Worm (Caenorhabditis elegans) whole organism, L1 larva: ENCODE measurements around the gene R07E5.15.

Experiments used
- C16A3.4 ChIP-seq: fragments of 150-350 bp; optimal IDR thresholded peaks from 2 replicates; lab custom pipeline; 2014; ENCODE audit warnings: missing biosample characterization, missing genetic modification characterization
- aly-2 ChIP-seq: fragments of 150-350 bp; optimal IDR thresholded peaks from 2 replicates; lab custom pipeline; 2014; ENCODE audit warnings: missing biosample characterization, missing genetic modification characterization
- blmp-1 ChIP-seq: fragments of 150-350 bp; optimal IDR thresholded peaks from 2 replicates; lab custom pipeline; 2014; ENCODE audit warnings: missing biosample characterization, missing genetic modification characterization
- ceh-63 ChIP-seq: fragments of 200-800 bp; sonication (Bioruptor generic); optimal IDR thresholded peaks from 2 replicates; lab custom pipeline; 2018; ENCODE audit warnings: mild to moderate bottlenecking, missing genetic modification characterization, missing compliant biosample characterization
- ceh-88 ChIP-seq: fragments of 200-800 bp; sonication (Bioruptor generic); IDR thresholded peaks from 2 replicates; pipeline ENCODE4 v1.3.6; 2022; ENCODE audit warnings: missing genetic modification characterization, missing compliant biosample characterization
- efl-1 ChIP-seq, 4 experiments: fragments of 150-350 bp; optimal IDR thresholded peaks in 3 of 4; peaks in 1 of 4; 1 replicate in 1 of 4; 2 replicates in 3 of 4; lab custom pipeline; 2014; ENCODE audit warnings: missing biosample characterization in 2 of 4, missing genetic modification characterization in 2 of 4, missing genetic modification reagents in 2 of 4
- egl-27 ChIP-seq, 2 experiments: fragments of 150-350 bp in 1 of 2; sonication (generic microtip); optimal IDR thresholded peaks; 3 replicates each; lab custom pipeline; 2017 to 2018; ENCODE audit warnings: missing biosample characterization in 2 of 2, missing genetic modification characterization in 2 of 2, missing genetic modification reagents in 2 of 2
- ets-5 ChIP-seq: fragments of 200-800 bp; sonication (Bioruptor generic); IDR thresholded peaks from 2 replicates; pipeline ENCODE4 v1.3.6; 2022; ENCODE audit warnings: missing genetic modification characterization, missing compliant biosample characterization
- fkh-10 ChIP-seq: sonication (generic microtip); optimal IDR thresholded peaks from 2 replicates; lab custom pipeline; 2017; ENCODE audit warnings: missing biosample characterization, missing genetic modification reagents, missing genetic modification characterization
- fos-1 ChIP-seq: fragments of 150-350 bp; optimal IDR thresholded peaks from 2 replicates; lab custom pipeline; 2014; ENCODE audit warnings: missing biosample characterization, missing genetic modification characterization
- grh-1 ChIP-seq: fragments of 200-800 bp; sonication (Bioruptor generic); IDR thresholded peaks from 2 replicates; pipeline ENCODE4 v1.3.6; 2022; ENCODE audit warnings: missing genetic modification reagents, missing genetic modification characterization, missing compliant biosample characterization
- hpl-2 ChIP-seq: fragments of 150-350 bp; optimal IDR thresholded peaks from 2 replicates; lab custom pipeline; 2014; ENCODE audit warnings: missing biosample characterization, missing genetic modification reagents, missing genetic modification characterization
- irx-1 ChIP-seq: sonication (generic microtip); optimal IDR thresholded peaks from 2 replicates; lab custom pipeline; 2016; ENCODE audit warnings: missing genetic modification characterization, missing compliant biosample characterization
- jun-1 ChIP-seq: fragments of 150-350 bp; optimal IDR thresholded peaks from 2 replicates; lab custom pipeline; 2014; ENCODE audit warnings: missing biosample characterization, missing genetic modification reagents, missing genetic modification characterization
- lin-39 ChIP-seq: fragments of 150-350 bp; optimal IDR thresholded peaks from 2 replicates; lab custom pipeline; 2014; ENCODE audit warnings: missing biosample characterization, missing genetic modification reagents, missing genetic modification characterization
- mab-9 ChIP-seq: fragments of 200-800 bp; sonication (Bioruptor generic); IDR thresholded peaks from 2 replicates; pipeline ENCODE4 v1.3.6; 2022; ENCODE audit warnings: missing genetic modification reagents, missing genetic modification characterization, missing compliant biosample characterization
- mdl-1 ChIP-seq, 2 experiments: fragments of 150-350 bp; optimal IDR thresholded peaks; 2 replicates each; lab custom pipeline; 2014 to 2017; ENCODE audit warnings: missing biosample characterization in 2 of 2, missing genetic modification characterization in 2 of 2, inconsistent platforms in 1 of 2
- nhr-11 ChIP-seq: fragments of 150-350 bp; optimal IDR thresholded peaks from 2 replicates; lab custom pipeline; 2014; ENCODE audit warnings: missing biosample characterization, missing genetic modification characterization
- nhr-19 ChIP-seq: fragments of 200-800 bp; sonication (Bioruptor generic); conservative IDR thresholded peaks from 2 replicates; pipeline ENCODE4 v1.3.6; 2022; ENCODE audit warnings: missing genetic modification characterization, missing compliant biosample characterization
- nhr-20 ChIP-seq: sonication (generic microtip); optimal IDR thresholded peaks from 2 replicates; lab custom pipeline; 2016; ENCODE audit warnings: mild to moderate bottlenecking, missing genetic modification characterization, missing compliant biosample characterization
- nhr-76 ChIP-seq: sonication (generic microtip); optimal IDR thresholded peaks from 2 replicates; lab custom pipeline; 2017; ENCODE audit warnings: missing biosample characterization, missing genetic modification characterization
- nhr-85 ChIP-seq: sonication (generic microtip); peaks from one replicate; lab custom pipeline; 2016; ENCODE audit warnings: missing genetic modification characterization, inconsistent platforms, missing compliant biosample characterization
- pax-3 ChIP-seq: fragments of 200-800 bp; sonication (Bioruptor generic); optimal IDR thresholded peaks from 2 replicates; lab custom pipeline; 2018; ENCODE audit warnings: mild to moderate bottlenecking, missing genetic modification characterization, moderate library complexity, missing compliant biosample characterization
- pqm-1 ChIP-seq: sonication (generic microtip); optimal IDR thresholded peaks from 3 replicates; lab custom pipeline; 2017; ENCODE audit warnings: missing biosample characterization, missing genetic modification characterization
- sox-4 ChIP-seq: sonication (generic microtip); optimal IDR thresholded peaks from 2 replicates; lab custom pipeline; 2016; ENCODE audit warnings: missing genetic modification characterization, missing compliant biosample characterization
- unc-30 ChIP-seq: sonication (generic microtip); optimal IDR thresholded peaks from 2 replicates; lab custom pipeline; 2017; ENCODE audit warnings: missing biosample characterization, missing genetic modification characterization
- unc-62 ChIP-seq: fragments of 150-350 bp; optimal IDR thresholded peaks from 2 replicates; lab custom pipeline; 2014; ENCODE audit warnings: missing biosample characterization, missing genetic modification reagents, missing genetic modification characterization
- unc-98 ChIP-seq: fragments of 200-800 bp; sonication (Bioruptor generic); IDR thresholded peaks from 2 replicates; pipeline ENCODE4 v1.3.6; 2022; ENCODE audit warnings: missing genetic modification characterization, missing compliant biosample characterization
- vab-15 ChIP-seq: sonication (generic microtip); optimal IDR thresholded peaks from 2 replicates; lab custom pipeline; 2017; ENCODE audit warnings: missing genotype, mild to moderate bottlenecking, missing genetic modification characterization, missing compliant biosample characterization
- ztf-11 ChIP-seq, 2 experiments: sonication (generic microtip); optimal IDR thresholded peaks; 2 replicates each; lab custom pipeline; 2016 to 2017; ENCODE audit warnings: missing genetic modification characterization in 2 of 2, missing biosample characterization in 1 of 2, missing compliant biosample characterization in 1 of 2

The R07E5.15 gene

DNA sequence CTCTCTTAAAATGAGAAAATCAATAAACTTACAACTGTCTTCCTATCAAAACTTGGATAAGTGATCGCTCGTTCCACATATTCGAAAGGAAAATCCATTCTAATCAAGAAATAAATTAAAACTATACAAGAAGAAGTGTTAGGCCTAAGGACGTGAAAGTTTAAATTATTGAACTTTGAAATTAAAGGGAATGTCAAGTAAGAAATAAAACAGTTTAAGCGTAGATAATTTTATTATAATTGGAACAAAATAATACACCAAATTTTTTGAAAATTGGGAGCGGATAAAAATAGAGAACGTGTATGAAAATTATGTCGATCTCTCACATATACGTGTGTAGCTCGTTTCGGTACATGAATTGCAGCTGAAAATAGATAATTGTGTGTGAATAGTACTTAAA is 28.2 kb downstream of the R07E5.15 start, which contains the start of gene C28A5.6:
Gene C28A5.6, minus strand, starts transcription at position 101 of the 400 bp plus-strand sequence.
- TF ChIP-seq jun-1 (tag; lab: Kevin White, UChicago): no peak
- TF ChIP-seq lin-39 (tag; lab: Kevin White, UChicago): no peak
- TF ChIP-seq fos-1: no peak

DNA sequence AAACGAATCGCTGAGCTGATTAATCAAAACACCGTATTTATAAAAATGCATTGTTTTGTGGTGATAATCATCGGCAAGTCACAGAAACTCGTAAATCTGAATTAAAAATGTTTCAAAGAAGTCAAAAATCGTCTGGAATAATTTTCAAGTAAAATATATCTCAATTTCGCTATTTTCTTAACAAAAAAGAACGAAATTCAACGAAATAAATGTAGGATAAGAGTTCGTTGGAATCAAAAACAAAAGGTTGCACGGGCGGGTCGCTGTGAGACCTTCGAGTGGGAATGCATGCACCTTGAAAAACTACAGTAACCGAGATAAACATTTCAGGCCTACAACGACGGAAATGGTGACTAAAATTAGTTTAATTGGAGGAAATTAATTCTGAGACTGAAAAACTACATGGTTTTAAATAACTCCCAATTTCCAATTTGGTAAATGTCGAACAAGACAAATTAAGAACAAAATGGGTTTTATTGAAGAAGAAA is 33.1 kb downstream of the R07E5.15 start, which contains the start of gene C28A5.1:
Gene C28A5.1, minus strand, starts transcription at position 51 of the 488 bp plus-strand sequence.
- TF ChIP-seq aly-2: no peak
- peak; percentile 27 for TF ChIP-seq ceh-63 (GFP tag; lab: Kevin White, UChicago)
- TF ChIP-seq nhr-19 (GFP tag; lab: Robert Waterston, UW): no peak
- no peak for TF ChIP-seq fos-1

DNA sequence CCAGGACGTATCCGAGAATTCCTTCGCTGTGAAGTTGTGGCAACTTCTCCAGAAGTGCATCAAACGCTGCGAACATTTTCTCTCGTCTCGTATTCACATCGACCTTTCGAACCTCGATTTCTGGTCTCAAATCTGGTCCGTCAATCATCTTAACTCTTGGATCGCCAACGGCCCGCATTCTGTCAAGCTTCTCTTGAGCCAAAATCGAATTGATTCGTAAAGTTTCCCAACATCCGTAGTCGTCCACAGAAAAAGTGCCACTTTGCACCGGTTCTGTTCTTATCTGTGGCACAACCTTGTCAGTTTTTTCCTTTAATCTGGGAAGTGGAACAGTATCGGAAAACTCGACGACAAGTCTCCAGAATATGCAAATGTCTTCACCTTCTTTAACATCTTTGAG is 34.0 kb downstream of the R07E5.15 start:
- TF ChIP-seq C16A3.4 (tag; lab: Kevin White, UChicago) (no peak), hpl-2 (GFP tag; lab: Kevin White, UChicago) (no peak), ets-5 (GFP tag; lab: Robert Waterston, UW) (no peak), efl-1 (optimal IDR thresholded peaks at IDR 0.05; lab: Kevin White, UChicago) (no peak), efl-1 (GFP tag; optimal IDR thresholded peaks at IDR 0.05 in 1 of 2; lab: Kevin White, UChicago) (peak in 1 of 2 experiments; percentile 59), fkh-10 (no peak), nhr-11 (tag; lab: Kevin White, UChicago) (no peak), pqm-1 (no peak), egl-27 (tag; optimal IDR thresholded peaks at IDR 0.05; lab: Kevin White, UChicago) (no peak)
- TF ChIP-seq, all 84 proteins: peak for 1

DNA sequence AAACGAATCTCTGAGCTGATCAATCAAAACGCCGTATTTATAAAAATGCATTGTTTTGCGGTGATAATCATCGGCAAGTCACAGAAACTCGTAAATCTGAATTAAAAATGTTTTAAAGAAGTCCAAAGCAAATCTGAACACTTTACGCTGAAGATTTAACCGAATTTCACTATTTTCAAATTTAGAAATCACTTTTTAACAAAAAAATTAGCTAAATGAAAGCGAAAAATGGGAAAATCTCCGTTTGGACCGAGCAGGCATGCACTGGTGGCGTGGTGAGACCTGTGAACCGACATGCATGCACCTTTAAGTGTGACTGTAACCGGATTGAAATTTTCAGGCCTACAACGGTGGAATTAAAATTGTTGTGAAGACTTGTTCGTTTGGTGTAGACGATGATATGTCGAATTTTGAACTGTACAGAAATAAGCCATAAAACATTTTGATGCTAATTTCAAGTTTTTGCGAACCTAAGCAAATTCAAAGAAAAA is 38.3 kb downstream of the R07E5.15 start, which contains the start of gene C28A5.2:
Gene C28A5.2, minus strand, starts transcription at position 51 of the 491 bp plus-strand sequence.
- no peak for TF ChIP-seq lin-39 (tag; lab: Kevin White, UChicago)
- TF ChIP-seq efl-1 (optimal IDR thresholded peaks at IDR 0.05; lab: Kevin White, UChicago): no peak
- peak in 1 of 2 experiments; percentile 29 for TF ChIP-seq efl-1 (GFP tag; optimal IDR thresholded peaks at IDR 0.05 in 1 of 2; lab: Kevin White, UChicago)

ce11 chrIII:4441781-4442180 is 40.5 kb downstream of the R07E5.15 start, which contains the start of gene nex-3:
Gene nex-3 (plus strand): TSS chrIII:4442081.
- TF ChIP-seq efl-1 (optimal IDR thresholded peaks at IDR 0.05; lab: Kevin White, UChicago): no peak
- TF ChIP-seq efl-1 (GFP tag; optimal IDR thresholded peaks at IDR 0.05 in 1 of 2; lab: Kevin White, UChicago): peak in 1 of 2 experiments; percentile 76
- no peak for TF ChIP-seq unc-62 (GFP tag; lab: Kevin White, UChicago)

- TF ChIP-seq efl-1 (optimal IDR thresholded peaks at IDR 0.05; lab: Kevin White, UChicago): no peak
- TF ChIP-seq efl-1 (GFP tag; optimal IDR thresholded peaks at IDR 0.05 in 1 of 2; lab: Kevin White, UChicago): peak in 1 of 2 experiments; percentile 43
- TF ChIP-seq nhr-19 (GFP tag; lab: Robert Waterston, UW): no peak
Observed at ce11 chrIII:4444492-4444891, 43.2 kb downstream of the R07E5.15 start.

DNA sequence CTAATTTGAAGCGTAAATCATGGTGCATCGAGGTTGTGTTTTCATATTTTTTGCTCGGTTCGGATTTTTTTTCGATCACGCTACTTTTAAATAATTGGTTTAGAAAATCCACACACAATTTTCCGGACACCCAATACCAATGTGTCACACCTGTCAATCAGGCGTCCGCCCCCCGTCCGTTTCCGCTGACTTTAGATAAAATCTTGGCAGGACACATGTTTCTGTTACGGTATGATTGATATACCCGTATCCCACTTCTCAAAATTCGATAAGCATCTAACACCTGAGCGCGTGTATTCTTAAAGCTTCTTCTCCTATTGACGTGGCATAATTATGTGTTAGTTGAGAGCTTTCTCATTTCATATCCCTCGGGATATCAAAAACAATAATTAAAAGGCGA is 46.8 kb downstream of the R07E5.15 start:
- TF ChIP-seq ceh-88 (no peak), mdl-1 (tag; optimal IDR thresholded peaks at IDR 0.05; lab: Kevin White, UChicago) (no peak), ztf-11 (tag; optimal IDR thresholded peaks at IDR 0.05; lab: Kevin White, UChicago) (no peak), unc-62 (GFP tag; lab: Kevin White, UChicago) (no peak), hpl-2 (GFP tag; lab: Kevin White, UChicago) (no peak), unc-30 (tag; lab: Kevin White, UChicago) (no peak), unc-98 (no peak), sox-4 (tag; lab: Kevin White, UChicago) (no peak), irx-1 (tag; lab: Kevin White, UChicago) (no peak), pax-3 (tag; lab: Kevin White, UChicago) (no peak), nhr-20 (tag; lab: Kevin White, UChicago) (no peak), grh-1 (no peak), fos-1 (no peak), blmp-1 (tag; lab: Kevin White, UChicago) (no peak), nhr-76 (tag; lab: Kevin White, UChicago) (no peak), lin-39 (tag; lab: Kevin White, UChicago) (no peak), vab-15 (no peak), mab-9 (GFP tag; lab: Robert Waterston, UW) (no peak), nhr-85 (tag; lab: Kevin White, UChicago) (no peak)
- TF ChIP-seq, all 84 proteins: peak for 0
